Worm (Caenorhabditis elegans) whole organism, L1 larva: ENCODE measurements around the gene fbxb-75.

Experiments
- C34B4.2 ChIP-seq: sonication (generic microtip); optimal IDR thresholded peaks from 2 replicates; lab custom pipeline; 2017; ENCODE audit warnings: mild to moderate bottlenecking, missing genetic modification characterization, missing compliant biosample characterization
- aly-2 ChIP-seq: fragments of 150-350 bp; optimal IDR thresholded peaks from 2 replicates; lab custom pipeline; 2014; ENCODE audit warnings: missing biosample characterization, missing genetic modification characterization
- ama-1 ChIP-seq: fragments of 150-350 bp; optimal IDR thresholded peaks from 2 replicates; lab custom pipeline; 2014
- fkh-10 ChIP-seq: sonication (generic microtip); optimal IDR thresholded peaks from 2 replicates; lab custom pipeline; 2017; ENCODE audit warnings: missing biosample characterization, missing genetic modification reagents, missing genetic modification characterization
- lin-39 ChIP-seq: fragments of 150-350 bp; optimal IDR thresholded peaks from 2 replicates; lab custom pipeline; 2014; ENCODE audit warnings: missing biosample characterization, missing genetic modification reagents, missing genetic modification characterization
- nhr-11 ChIP-seq: fragments of 150-350 bp; optimal IDR thresholded peaks from 2 replicates; lab custom pipeline; 2014; ENCODE audit warnings: missing biosample characterization, missing genetic modification characterization
- nhr-12 ChIP-seq: sonication (generic microtip); optimal IDR thresholded peaks from 2 replicates; lab custom pipeline; 2017; ENCODE audit warnings: missing biosample characterization, missing genetic modification characterization
- skn-1 ChIP-seq: fragments of 150-350 bp; optimal IDR thresholded peaks from 2 replicates; lab custom pipeline; 2014; ENCODE audit warnings: missing biosample characterization, missing genetic modification characterization
- sup-37 ChIP-seq: fragments of 200-800 bp; sonication (Bioruptor generic); optimal IDR thresholded peaks from 2 replicates; lab custom pipeline; 2018; ENCODE audit warnings: mild to moderate bottlenecking, missing genetic modification characterization, missing compliant biosample characterization
- swsn-7 ChIP-seq: sonication (generic microtip); optimal IDR thresholded peaks from 2 replicates; lab custom pipeline; 2016; ENCODE audit warnings: missing genetic modification characterization, missing compliant biosample characterization

- TF ChIP-seq lin-39 (tag; lab: Kevin White, UChicago) (no peak), skn-1 (tag; lab: Kevin White, UChicago) (no peak), nhr-11 (no peak), swsn-7 (tag; lab: Kevin White, UChicago) (no peak), nhr-12 (no peak), ama-1 (lab: Kevin White, UChicago) (no peak), sup-37 (GFP tag; lab: Kevin White, UChicago) (no peak), aly-2 (no peak), C34B4.2 (tag; lab: Kevin White, UChicago) (no peak), fkh-10 (no peak)
Observed at ce11 chrIV:4480027-4480426, 39.0 kb upstream of the fbxb-75 start, which contains the start of gene M01H9.10.
